Fruit fly (Drosophila melanogaster): ENCODE data around the gene RpL28.
A peak's percentile ranks its signal among the peaks of the same experiment; 100 is the strongest.

DNA sequence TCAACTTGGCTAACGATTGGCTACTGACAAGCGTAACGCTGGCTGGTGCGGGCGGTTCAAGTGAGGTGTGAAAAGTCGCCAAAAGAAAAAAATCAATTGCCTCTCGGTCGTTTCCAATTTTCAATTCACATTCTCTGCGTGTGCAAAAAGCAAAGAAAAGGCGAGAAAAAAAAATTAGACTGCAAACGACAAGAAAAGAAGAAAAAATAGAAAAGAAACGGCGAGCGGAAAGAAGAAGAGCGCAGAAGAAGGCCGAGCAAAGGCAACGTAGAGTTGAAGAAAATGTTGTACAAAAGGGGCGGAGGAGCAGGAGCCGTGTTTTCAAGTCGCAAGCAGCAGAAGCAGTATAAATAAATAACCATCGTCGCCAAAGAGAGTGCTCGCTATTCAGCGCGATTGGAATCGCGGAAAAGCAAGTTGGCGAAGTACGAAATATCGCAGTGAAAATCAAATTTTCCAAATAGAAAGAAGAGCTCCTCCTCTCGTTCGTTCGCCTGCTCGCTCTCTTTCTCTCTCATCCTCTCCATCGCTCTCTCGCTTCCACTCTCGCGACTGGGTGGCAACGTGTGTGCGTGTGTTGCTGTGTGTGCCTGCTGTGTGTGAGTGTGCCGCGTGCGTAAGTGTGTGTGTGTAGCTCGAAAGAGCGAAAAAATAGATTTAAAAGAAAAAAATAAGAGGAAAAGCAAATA, 3.2 kb upstream of the RpL28 start:
- TF ChIP-seq usp (GFP tag; optimal IDR thresholded peaks at IDR 0.05) (no peak), pan (optimal IDR thresholded peaks at IDR 0.05) (no peak), CG8478 (optimal IDR thresholded peaks at IDR 0.05) (peak; percentile 53)
